Worm (Caenorhabditis elegans) whole organism, late embryonic: ENCODE measurements around the gene nhr-178.
A peak's percentile ranks its signal among the peaks of the same experiment; 100 is the strongest.

Source experiments
- C38D4.7 ChIP-seq: fragments of 200-800 bp; sonication (Bioruptor generic); optimal IDR thresholded peaks from 2 replicates; lab custom pipeline; 2018; ENCODE audit warnings: mild to moderate bottlenecking, missing genetic modification characterization, moderate library complexity, missing compliant biosample characterization
- F13H6.1 ChIP-seq: sonication (generic microtip); optimal IDR thresholded peaks from 2 replicates; lab custom pipeline; 2016; ENCODE audit warnings: missing genetic modification characterization, missing compliant biosample characterization
- Y22D7AL.16 ChIP-seq: sonication (generic microtip); optimal IDR thresholded peaks from 2 replicates; lab custom pipeline; 2016; ENCODE audit warnings: missing genetic modification characterization, missing compliant biosample characterization
- ceh-19 ChIP-seq: fragments of 200-800 bp; sonication (Bioruptor generic); optimal IDR thresholded peaks from 2 replicates; lab custom pipeline; 2018; ENCODE audit warnings: mild to moderate bottlenecking, missing genetic modification characterization, missing compliant biosample characterization
- ceh-2 ChIP-seq: sonication (generic microtip); optimal IDR thresholded peaks from 2 replicates; lab custom pipeline; 2016; ENCODE audit warnings: missing genotype, missing genetic modification characterization, missing compliant biosample characterization
- ceh-22 ChIP-seq: sonication (generic microtip); optimal IDR thresholded peaks from 2 replicates; lab custom pipeline; 2017; ENCODE audit warnings: missing biosample characterization, missing genetic modification characterization
- ceh-24 ChIP-seq: sonication (generic microtip); optimal IDR thresholded peaks from 2 replicates; lab custom pipeline; 2016; ENCODE audit warnings: mild to moderate bottlenecking, missing genetic modification characterization, missing compliant biosample characterization
- ceh-30 ChIP-seq: fragments of 150-350 bp; optimal IDR thresholded peaks from 2 replicates; lab custom pipeline; 2014; ENCODE audit warnings: missing biosample characterization, missing genetic modification characterization
- ceh-31 ChIP-seq: sonication (generic microtip); optimal IDR thresholded peaks from 2 replicates; lab custom pipeline; 2016; ENCODE audit warnings: missing genetic modification characterization, missing compliant biosample characterization
- ceh-45 ChIP-seq: fragments of 200-800 bp; sonication (Bioruptor generic); IDR thresholded peaks from 2 replicates; pipeline ENCODE4 v1.3.6; 2022; ENCODE audit warnings: missing genetic modification reagents, missing genetic modification characterization, missing compliant biosample characterization
- ceh-9 ChIP-seq: sonication (generic microtip); optimal IDR thresholded peaks from 2 replicates; lab custom pipeline; 2016; ENCODE audit warnings: mild to moderate bottlenecking, missing genetic modification characterization, inconsistent platforms, missing compliant biosample characterization
- dmd-4 ChIP-seq: sonication (generic microtip); optimal IDR thresholded peaks from 2 replicates; lab custom pipeline; 2016; ENCODE audit warnings: borderline replicate concordance, missing genetic modification characterization, missing compliant biosample characterization
- ets-4 ChIP-seq: sonication (generic microtip); optimal IDR thresholded peaks from 2 replicates; lab custom pipeline; 2016; ENCODE audit warnings: missing genetic modification characterization, missing compliant biosample characterization
- fkh-10 ChIP-seq: fragments of 150-350 bp; optimal IDR thresholded peaks from 2 replicates; lab custom pipeline; 2014; ENCODE audit warnings: missing biosample characterization, missing genetic modification reagents, missing genetic modification characterization
- hlh-15 ChIP-seq: sonication (generic microtip); optimal IDR thresholded peaks from 2 replicates; lab custom pipeline; 2016; ENCODE audit warnings: missing genetic modification characterization, missing compliant biosample characterization
- hlh-6 ChIP-seq: sonication (generic microtip); optimal IDR thresholded peaks from 2 replicates; lab custom pipeline; 2016; ENCODE audit warnings: missing genotype, missing genetic modification characterization, missing compliant biosample characterization
- npax-4 ChIP-seq: sonication (generic microtip); optimal IDR thresholded peaks from 2 replicates; lab custom pipeline; 2016; ENCODE audit warnings: missing genetic modification characterization, missing compliant biosample characterization
- odd-2 ChIP-seq: sonication (generic microtip); optimal IDR thresholded peaks from 2 replicates; lab custom pipeline; 2017; ENCODE audit warnings: antibody characterized with exemption, mild to moderate bottlenecking, missing genetic modification characterization, missing compliant biosample characterization
- pag-3 ChIP-seq: sonication (generic microtip); optimal IDR thresholded peaks from 2 replicates; lab custom pipeline; 2016; ENCODE audit warnings: missing compliant biosample characterization, missing genetic modification characterization, borderline replicate concordance
- pat-9 ChIP-seq: fragments of 200-800 bp; sonication (Bioruptor generic); optimal IDR thresholded peaks from 2 replicates; lab custom pipeline; 2018; ENCODE audit warnings: mild to moderate bottlenecking, missing genetic modification characterization, moderate library complexity, missing compliant biosample characterization
- pha-2 ChIP-seq: sonication (generic microtip); optimal IDR thresholded peaks from 2 replicates; lab custom pipeline; 2017; ENCODE audit warnings: mild to moderate bottlenecking, missing genetic modification characterization, missing compliant biosample characterization
- pqm-1 ChIP-seq: sonication (generic microtip); optimal IDR thresholded peaks from 2 replicates; lab custom pipeline; 2016; ENCODE audit warnings: missing genetic modification characterization, missing compliant biosample characterization
- rnt-1 ChIP-seq: sonication (generic microtip); optimal IDR thresholded peaks from 2 replicates; lab custom pipeline; 2016; ENCODE audit warnings: missing genetic modification characterization, missing compliant biosample characterization
- sdc-2 ChIP-seq: sonication (generic microtip); optimal IDR thresholded peaks from 2 replicates; lab custom pipeline; 2016; ENCODE audit warnings: missing genotype, missing genetic modification characterization, missing compliant biosample characterization
- sox-2 ChIP-seq: fragments of 200-800 bp; sonication (Bioruptor generic); IDR thresholded peaks from 2 replicates; pipeline ENCODE4 v1.3.6; 2022; ENCODE audit warnings: missing genetic modification reagents, missing genetic modification characterization, missing compliant biosample characterization
- sox-4 ChIP-seq: sonication (generic microtip); optimal IDR thresholded peaks from 2 replicates; lab custom pipeline; 2017; ENCODE audit warnings: mild to moderate bottlenecking, missing genetic modification characterization, inconsistent platforms, missing compliant biosample characterization
- syd-9 ChIP-seq: sonication (generic microtip); optimal IDR thresholded peaks from 2 replicates; lab custom pipeline; 2016; ENCODE audit warnings: mild to moderate bottlenecking, missing genetic modification characterization, moderate library complexity, missing compliant biosample characterization
- ttx-3 ChIP-seq: sonication (generic microtip); optimal IDR thresholded peaks from 2 replicates; lab custom pipeline; 2016; ENCODE audit warnings: missing genetic modification reagents, missing genetic modification characterization, missing compliant biosample characterization
- unc-3 ChIP-seq, 2 experiments: fragments of 200-800 bp in 1 of 2; sonication (Bioruptor generic) in 1 of 2; sonication (generic microtip) in 1 of 2; conservative IDR thresholded peaks in 1 of 2; optimal IDR thresholded peaks in 1 of 2; 2 replicates each; pipeline versions ENCODE4 v1.3.6 to Lab custom; 2016 to 2022; ENCODE audit warnings: missing compliant biosample characterization in 2 of 2, missing genetic modification characterization in 2 of 2, missing genetic modification reagents in 1 of 2
- unc-42 ChIP-seq: sonication (generic microtip); optimal IDR thresholded peaks from 2 replicates; lab custom pipeline; 2016; ENCODE audit warnings: missing genotype, missing genetic modification characterization, missing compliant biosample characterization
- unc-55 ChIP-seq: sonication (generic microtip); optimal IDR thresholded peaks from 2 replicates; lab custom pipeline; 2017; ENCODE audit warnings: missing biosample characterization, missing genetic modification reagents, missing genetic modification characterization
- unc-86 ChIP-seq: sonication (generic microtip); optimal IDR thresholded peaks from 2 replicates; lab custom pipeline; 2016; ENCODE audit warnings: missing genetic modification characterization, missing compliant biosample characterization
- zip-5 ChIP-seq: sonication (generic microtip); optimal IDR thresholded peaks from 2 replicates; lab custom pipeline; 2016; ENCODE audit warnings: missing genetic modification characterization, missing compliant biosample characterization
- ztf-16 ChIP-seq: sonication (generic microtip); optimal IDR thresholded peaks from 2 replicates; lab custom pipeline; 2017; ENCODE audit warnings: missing genetic modification characterization, missing compliant biosample characterization

The nhr-178 gene

DNA sequence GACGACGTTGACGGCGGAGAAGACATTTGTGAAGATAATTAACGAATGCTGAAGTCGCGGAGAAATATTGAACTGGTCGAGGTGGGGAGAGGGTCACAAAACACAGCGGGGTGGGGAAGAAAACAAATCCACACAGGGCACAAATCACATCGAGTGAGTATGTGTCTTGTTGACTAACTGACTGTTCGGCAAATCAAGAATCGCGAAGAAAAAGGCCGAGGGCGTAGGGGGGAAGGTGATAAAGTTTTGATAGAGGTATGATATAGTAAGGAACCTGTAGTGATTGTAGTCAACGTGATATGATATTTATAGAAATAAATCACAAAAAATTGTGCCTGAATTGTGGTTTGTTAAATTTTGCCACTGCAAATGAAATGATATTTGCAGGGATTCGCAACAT is at the start of gene nhr-178:
Gene nhr-178 (minus strand): TSS at position 164 of the 400 bp plus-strand sequence.
- no peak for TF ChIP-seq ceh-30 (tag; lab: Kevin White, UChicago)
- TF ChIP-seq unc-42 (tag; lab: Kevin White, UChicago) = no peak
- TF ChIP-seq C38D4.7 (GFP tag; lab: Kevin White, UChicago) = no peak
- TF ChIP-seq hlh-15 = no peak

DNA sequence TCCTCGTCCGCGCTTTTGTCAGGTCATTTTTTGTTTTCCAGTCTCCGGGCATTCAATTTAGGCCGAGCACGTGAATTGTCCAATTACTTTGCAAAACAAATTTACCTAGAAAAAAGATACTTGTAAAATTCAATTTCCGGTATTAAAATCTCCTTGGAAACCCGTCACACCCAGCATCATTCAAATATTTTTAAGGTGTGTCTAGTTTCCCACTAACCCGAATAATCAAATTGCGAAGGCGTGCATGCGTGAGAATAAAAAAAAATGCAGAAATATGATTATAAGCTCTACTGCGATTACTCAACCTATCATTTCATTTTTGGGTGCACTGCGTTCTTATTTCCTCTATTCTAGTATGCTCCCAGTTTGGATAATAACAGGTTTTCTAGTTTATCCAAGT is 47.1 kb upstream of the nhr-178 start, which contains the start of gene irld-11:
Gene irld-11 (plus strand): TSS at position 301 of the 400 bp plus-strand sequence.
- TF ChIP-seq sox-4 (tag; lab: Kevin White, UChicago) = no peak
- peak; percentile 17 for TF ChIP-seq unc-42 (tag; lab: Kevin White, UChicago)
- TF ChIP-seq, all 69 proteins: peak for 1

DNA sequence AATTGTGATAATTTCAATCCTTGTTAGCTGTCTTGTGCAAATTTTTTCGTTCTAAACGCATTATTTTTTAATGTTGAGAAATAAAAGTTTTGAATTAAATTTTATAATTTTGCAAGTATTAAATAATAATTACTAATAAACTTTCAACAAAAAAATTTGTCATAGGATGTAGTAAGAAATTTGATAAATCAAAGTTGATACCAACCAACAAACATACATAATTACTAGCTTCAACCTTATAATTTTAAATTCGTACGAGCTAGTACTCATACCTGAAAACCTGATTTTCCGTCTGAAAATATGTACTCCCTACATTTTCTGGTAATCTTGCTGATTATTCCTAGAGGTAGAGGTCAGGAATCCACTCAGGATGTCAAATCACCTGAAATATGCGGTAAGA is 43.3 kb upstream of the nhr-178 start, which contains the start of gene irld-44:
Gene irld-44 (plus strand): TSS at position 301 of the 400 bp plus-strand sequence.
- no peak for TF ChIP-seq ceh-9 (tag; lab: Kevin White, UChicago)
- TF ChIP-seq pat-9 (tag; lab: Kevin White, UChicago) = no peak
- TF ChIP-seq ttx-3 (tag; lab: Kevin White, UChicago) = no peak
- TF ChIP-seq dmd-4 (tag; lab: Kevin White, UChicago) = no peak
- no peak for TF ChIP-seq sox-4 (tag; lab: Kevin White, UChicago)
- TF ChIP-seq pag-3 = no peak

DNA sequence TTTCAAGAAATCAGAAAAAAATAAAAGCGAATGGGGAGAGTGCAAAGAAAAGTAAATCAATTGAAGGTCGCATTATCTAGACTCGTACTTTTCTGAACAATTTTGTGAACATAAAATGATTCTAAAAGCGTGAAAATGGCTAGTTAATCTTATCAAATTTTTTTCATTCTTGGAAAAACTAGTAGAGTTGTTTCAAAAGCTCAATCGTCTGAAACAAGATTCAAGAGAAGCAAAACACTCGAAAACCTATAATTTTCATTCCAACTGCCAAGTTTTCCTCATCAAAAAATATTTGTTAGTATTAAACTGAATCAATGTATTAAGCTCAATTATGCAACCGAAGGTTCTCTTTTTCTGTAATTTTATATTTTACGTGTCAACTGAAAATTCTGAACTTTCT is 40.2 kb upstream of the nhr-178 start, which contains the start of gene irld-45:
Gene irld-45 (plus strand): TSS at position 301 of the 400 bp plus-strand sequence.
- no peak for TF ChIP-seq ceh-31 (tag; lab: Kevin White, UChicago)
- TF ChIP-seq ceh-19 (GFP tag; lab: Kevin White, UChicago) = no peak
- no peak for TF ChIP-seq Y22D7AL.16
- no peak for TF ChIP-seq ets-4 (tag; lab: Kevin White, UChicago)
- TF ChIP-seq ceh-22 = no peak
- no peak for TF ChIP-seq hlh-6 (tag; lab: Kevin White, UChicago)

DNA sequence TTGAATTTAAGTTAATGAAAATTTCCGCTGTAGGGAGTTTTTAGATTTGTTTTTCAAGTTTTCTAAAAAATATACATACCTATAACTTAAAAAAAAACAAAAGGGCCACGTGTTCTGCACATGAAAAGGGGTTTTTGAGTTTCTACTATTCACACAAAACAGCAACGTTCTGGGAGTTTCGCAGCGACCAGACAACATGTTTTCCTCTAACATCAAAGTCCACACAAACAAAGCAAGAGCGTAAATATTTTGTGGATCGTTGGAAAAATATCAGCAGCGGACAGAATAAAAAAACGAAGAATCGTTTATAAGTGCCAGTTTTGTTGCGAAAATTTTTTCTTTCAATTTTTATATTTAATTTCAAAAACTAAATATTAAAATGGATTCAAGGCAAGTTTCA is 36.1 kb upstream of the nhr-178 start, which contains the start of gene alh-2:
Gene alh-2 (plus strand): TSS at position 284 of the 400 bp plus-strand sequence.
- TF ChIP-seq npax-4 (tag; lab: Kevin White, UChicago) (no peak), ceh-2 (tag; lab: Kevin White, UChicago) (no peak), fkh-10 (no peak), pha-2 (tag; lab: Kevin White, UChicago) (no peak), ztf-16 (no peak), ceh-22 (no peak), sox-2 (no peak), dmd-4 (tag; lab: Kevin White, UChicago) (no peak)
- TF ChIP-seq, all 69 proteins: peak for 0

DNA sequence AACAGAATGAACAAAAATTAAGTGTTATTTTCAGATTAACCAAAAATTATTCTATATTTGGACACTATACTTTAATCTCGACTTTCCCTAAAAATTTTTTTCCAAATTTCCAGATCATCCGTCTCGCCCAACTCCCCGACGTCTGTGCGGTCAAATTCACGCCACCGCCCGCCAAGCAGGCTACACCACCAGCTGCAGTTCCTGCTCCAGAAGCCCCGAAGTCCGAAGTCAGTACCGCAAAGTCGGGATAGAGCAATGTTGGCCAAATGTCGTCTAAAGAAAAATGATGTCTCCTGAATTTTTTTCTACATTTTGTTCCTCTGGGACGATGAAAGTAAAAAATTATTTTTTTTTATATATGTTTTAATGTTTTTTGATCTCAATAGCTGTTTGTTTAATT is 35.0 kb upstream of the nhr-178 start:
- no peak for TF ChIP-seq F13H6.1 (tag; lab: Kevin White, UChicago)
- TF ChIP-seq rnt-1 (tag; lab: Kevin White, UChicago) = no peak
- no peak for TF ChIP-seq sdc-2 (tag; lab: Kevin White, UChicago)
- TF ChIP-seq ceh-24 (tag; lab: Kevin White, UChicago) = no peak
- no peak for TF ChIP-seq Y22D7AL.16
- TF ChIP-seq syd-9 (tag; lab: Kevin White, UChicago) = no peak
- TF ChIP-seq unc-55 = no peak
- TF ChIP-seq ets-4 (tag; lab: Kevin White, UChicago) = no peak
- TF ChIP-seq dmd-4 (tag; lab: Kevin White, UChicago) = no peak
- no peak for TF ChIP-seq unc-42 (tag; lab: Kevin White, UChicago)
- no peak for TF ChIP-seq ceh-45
- TF ChIP-seq pag-3 = no peak
- TF ChIP-seq hlh-6 (tag; lab: Kevin White, UChicago) = no peak
- no peak for TF ChIP-seq unc-3 (GFP tag; conservative IDR thresholded peaks at IDR 0.05; lab: Robert Waterston, UW)
- no peak for TF ChIP-seq unc-3 (tag; optimal IDR thresholded peaks at IDR 0.05; lab: Kevin White, UChicago)
- TF ChIP-seq fkh-10 = no peak
- TF ChIP-seq pqm-1 (tag; lab: Kevin White, UChicago) = no peak
- TF ChIP-seq zip-5 (tag; lab: Kevin White, UChicago) = no peak
- no peak for TF ChIP-seq odd-2 (tag; lab: Kevin White, UChicago)
- no peak for TF ChIP-seq unc-86
